Worm (Caenorhabditis elegans) whole organism, early embryonic: ENCODE data around the gene gpd-1.

ENCODE experiments used
- B0310.2 ChIP-seq: sonication (generic microtip); optimal IDR thresholded peaks from 2 replicates; lab custom pipeline; 2016; ENCODE audit warnings: mild to moderate bottlenecking, missing genetic modification characterization, missing compliant biosample characterization
- F13C5.2 ChIP-seq: sonication (generic microtip); optimal IDR thresholded peaks from 2 replicates; lab custom pipeline; 2017; ENCODE audit warnings: mild to moderate bottlenecking, missing genetic modification characterization, inconsistent platforms, missing compliant biosample characterization
- aly-1 ChIP-seq: sonication (generic microtip); optimal IDR thresholded peaks from 2 replicates; lab custom pipeline; 2016; ENCODE audit warnings: missing genetic modification characterization, missing compliant biosample characterization
- ama-1 ChIP-seq: fragments of 150-350 bp; optimal IDR thresholded peaks from 2 replicates; lab custom pipeline; 2014
- ceh-13 ChIP-seq: fragments of 200-800 bp; sonication (Bioruptor generic); optimal IDR thresholded peaks from 2 replicates; lab custom pipeline; 2018; ENCODE audit warnings: mild to moderate bottlenecking, missing genetic modification characterization, missing compliant biosample characterization
- ceh-36 ChIP-seq: sonication (generic microtip); optimal IDR thresholded peaks from 2 replicates; lab custom pipeline; 2016; ENCODE audit warnings: missing genetic modification characterization, inconsistent platforms, missing compliant biosample characterization
- ets-7 ChIP-seq: sonication (generic microtip); optimal IDR thresholded peaks from 2 replicates; lab custom pipeline; 2016; ENCODE audit warnings: missing genotype, missing genetic modification characterization, missing compliant biosample characterization
- flt-1 ChIP-seq: fragments of 200-800 bp; sonication (Bioruptor generic); IDR thresholded peaks from 2 replicates; pipeline ENCODE4 v1.3.6; 2022; ENCODE audit warnings: missing genetic modification characterization, missing compliant biosample characterization
- hmbx-1 ChIP-seq: sonication (generic microtip); optimal IDR thresholded peaks from 2 replicates; lab custom pipeline; 2016; ENCODE audit warnings: mild to moderate bottlenecking, missing genetic modification characterization, missing compliant biosample characterization
- hmg-4 ChIP-seq: fragments of 200-800 bp; sonication (Bioruptor generic); optimal IDR thresholded peaks from 2 replicates; lab custom pipeline; 2018; ENCODE audit warnings: mild to moderate bottlenecking, missing genetic modification characterization, missing compliant biosample characterization
- hnd-1 ChIP-seq: sonication (generic microtip); optimal IDR thresholded peaks from 2 replicates; lab custom pipeline; 2016; ENCODE audit warnings: missing genetic modification characterization, missing compliant biosample characterization
- pes-1 ChIP-seq: fragments of 200-800 bp; sonication (Bioruptor generic); IDR thresholded peaks from 2 replicates; pipeline ENCODE4 v1.3.6; 2022; ENCODE audit warnings: missing genetic modification reagents, missing genetic modification characterization, missing compliant biosample characterization
- scrt-1 ChIP-seq: fragments of 200-800 bp; sonication (Bioruptor generic); IDR thresholded peaks from 2 replicates; pipeline ENCODE4 v1.3.6; 2022; ENCODE audit warnings: missing genetic modification characterization, missing compliant biosample characterization
- sea-1 ChIP-seq: fragments of 200-800 bp; sonication (Bioruptor generic); conservative IDR thresholded peaks from 2 replicates; pipeline ENCODE4 v1.3.6; 2022; ENCODE audit warnings: missing genetic modification characterization, missing compliant biosample characterization
- tbx-11 ChIP-seq: fragments of 200-800 bp; sonication (Bioruptor generic); IDR thresholded peaks from 2 replicates; pipeline ENCODE4 v1.3.6; 2022; ENCODE audit warnings: missing genetic modification characterization, missing compliant biosample characterization
- tbx-37 ChIP-seq: fragments of 200-800 bp; sonication (Bioruptor generic); conservative IDR thresholded peaks from 2 replicates; pipeline ENCODE4 v1.3.6; 2022; ENCODE audit warnings: missing genetic modification reagents, missing genetic modification characterization, missing compliant biosample characterization
- tra-4 ChIP-seq: sonication (generic microtip); optimal IDR thresholded peaks from 2 replicates; lab custom pipeline; 2017; ENCODE audit warnings: missing genetic modification characterization, missing compliant biosample characterization

gpd-1 gene

DNA sequence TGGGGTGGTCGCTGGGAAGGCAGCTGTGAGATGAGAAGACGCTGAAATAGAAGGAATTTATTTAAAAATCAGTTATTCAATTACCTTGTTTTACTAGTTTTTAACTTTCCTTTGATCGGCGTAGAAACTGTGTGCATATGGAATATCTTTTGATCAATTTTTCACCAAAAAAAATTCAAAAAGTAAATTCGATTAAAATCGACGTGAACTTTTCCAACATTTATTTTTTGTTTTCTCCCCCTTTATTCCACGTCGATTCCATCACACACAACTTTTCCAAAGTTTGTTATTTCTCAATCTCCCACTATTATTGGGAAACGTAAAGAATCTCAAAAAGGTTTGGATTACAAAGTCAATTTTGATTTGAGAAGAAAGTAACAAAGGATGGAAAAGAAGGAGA, 33.4 kb upstream of the gpd-1 start, which contains the start of gene C07E3.4:
C07E3.4 (plus strand) TSS at position 301 of the 400 bp plus-strand sequence.
- TF ChIP-seq ceh-36 (tag; lab: Kevin White, UChicago) (no peak), ets-7 (tag; lab: Kevin White, UChicago) (no peak), hmbx-1 (tag; lab: Kevin White, UChicago) (no peak), sea-1 (GFP tag; lab: Robert Waterston, UW) (no peak), F13C5.2 (tag; lab: Kevin White, UChicago) (no peak), aly-1 (tag; lab: Kevin White, UChicago) (no peak), pes-1 (GFP tag; lab: Robert Waterston, UW) (no peak), hmg-4 (GFP tag; lab: Kevin White, UChicago) (no peak), tbx-37 (GFP tag; lab: Robert Waterston, UW) (no peak)

DNA sequence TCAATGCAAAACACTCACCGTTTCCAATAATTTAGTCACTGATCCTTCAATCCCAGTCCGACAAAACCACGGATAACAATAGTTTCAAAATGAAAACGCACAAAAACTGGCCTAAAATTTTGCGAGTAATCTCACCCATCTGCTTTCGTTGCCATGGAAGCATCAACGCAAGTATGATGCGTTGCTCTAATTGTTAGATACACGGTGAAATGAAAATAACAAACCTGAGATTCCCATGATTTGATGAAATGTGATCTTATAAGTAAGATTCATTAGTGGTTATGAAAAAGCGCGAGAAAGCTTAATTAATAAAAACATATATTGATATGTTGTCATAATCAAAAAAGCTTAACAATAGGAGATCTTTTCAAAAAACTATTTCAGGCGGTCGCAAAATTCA, 26.7 kb upstream of the gpd-1 start, which contains the start of gene ceh-57:
ceh-57 (minus strand) TSS at position 95 of the 400 bp plus-strand sequence.
- TF ChIP-seq ceh-13 (no peak), ama-1 (peak; percentile 65)

DNA sequence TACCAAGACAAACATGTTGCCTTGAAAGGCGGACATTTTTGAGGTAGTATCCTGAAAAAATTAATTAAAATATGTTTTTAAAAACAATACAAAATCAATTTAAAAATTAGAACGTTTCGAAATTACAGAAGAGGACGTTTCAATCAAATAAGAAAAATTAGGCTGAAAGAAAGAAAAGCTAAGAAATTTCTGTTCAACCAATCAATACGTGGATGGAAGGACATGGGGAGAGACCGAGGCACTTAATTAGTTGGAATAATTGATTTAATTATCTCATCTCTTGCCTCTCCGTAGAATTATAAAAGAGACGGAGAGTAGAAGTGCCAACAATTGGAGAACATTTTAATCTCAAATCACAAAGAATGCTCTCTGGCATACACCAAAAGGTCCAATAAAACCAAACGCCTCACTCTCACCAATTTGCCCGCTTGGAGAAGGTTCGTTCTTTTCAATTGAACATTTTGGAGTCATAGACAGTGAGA, 24.3 kb upstream of the gpd-1 start, which contains the start of gene ceh-58:
ceh-58 (minus strand) TSS at position 51 of the 482 bp plus-strand sequence.
- TF ChIP-seq tbx-37 (GFP tag; lab: Robert Waterston, UW): no peak
- TF ChIP-seq ets-7 (tag; lab: Kevin White, UChicago): no peak
- TF ChIP-seq scrt-1 (GFP tag; lab: Robert Waterston, UW): no peak
- TF ChIP-seq aly-1 (tag; lab: Kevin White, UChicago): no peak
- no peak for TF ChIP-seq pes-1 (GFP tag; lab: Robert Waterston, UW)
- no peak for TF ChIP-seq ceh-36 (tag; lab: Kevin White, UChicago)
- no peak for TF ChIP-seq ceh-13
- no peak for TF ChIP-seq B0310.2
- TF ChIP-seq flt-1 (GFP tag; lab: Robert Waterston, UW): no peak
- TF ChIP-seq sea-1 (GFP tag; lab: Robert Waterston, UW): no peak
- TF ChIP-seq tbx-11 (GFP tag; lab: Robert Waterston, UW): no peak
- no peak for TF ChIP-seq hnd-1 (tag; lab: Kevin White, UChicago)
- TF ChIP-seq F13C5.2 (tag; lab: Kevin White, UChicago): no peak
- TF ChIP-seq ama-1: no peak
- TF ChIP-seq hmbx-1 (tag; lab: Kevin White, UChicago): no peak
- TF ChIP-seq hmg-4 (GFP tag; lab: Kevin White, UChicago): no peak
- TF ChIP-seq tra-4: no peak

DNA sequence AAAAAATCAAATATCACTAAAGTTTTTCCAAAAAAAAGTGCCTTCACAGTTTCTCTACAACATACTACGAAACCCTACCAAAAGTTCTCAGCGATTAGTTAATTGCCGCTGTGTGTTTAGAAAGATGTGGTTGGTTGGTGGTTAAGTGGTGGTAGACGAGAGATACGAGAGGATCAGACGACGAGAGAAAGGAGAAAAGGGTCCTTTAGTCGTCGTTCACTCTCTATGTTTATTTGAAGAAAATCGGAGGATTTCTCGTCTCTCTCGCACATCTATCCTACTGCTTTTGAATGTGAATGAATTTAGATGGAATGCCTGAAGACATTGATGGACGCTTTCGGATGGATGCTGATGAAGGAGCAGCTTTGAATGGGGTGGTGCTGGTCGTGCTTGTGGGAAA, 23.1 kb upstream of the gpd-1 start:
- peak; percentile 72 for TF ChIP-seq hmg-4 (GFP tag; lab: Kevin White, UChicago)
- no peak for TF ChIP-seq ceh-13
- TF ChIP-seq sea-1 (GFP tag; lab: Robert Waterston, UW): no peak
- TF ChIP-seq tra-4: no peak
- TF ChIP-seq hnd-1 (tag; lab: Kevin White, UChicago): no peak
- no peak for TF ChIP-seq pes-1 (GFP tag; lab: Robert Waterston, UW)
- TF ChIP-seq F13C5.2 (tag; lab: Kevin White, UChicago): peak; percentile 33
- no peak; the same call in 1 of the 2 replicates for TF ChIP-seq flt-1 (GFP tag; lab: Robert Waterston, UW)
- no peak for TF ChIP-seq aly-1 (tag; lab: Kevin White, UChicago)
- TF ChIP-seq ets-7 (tag; lab: Kevin White, UChicago): no peak

DNA sequence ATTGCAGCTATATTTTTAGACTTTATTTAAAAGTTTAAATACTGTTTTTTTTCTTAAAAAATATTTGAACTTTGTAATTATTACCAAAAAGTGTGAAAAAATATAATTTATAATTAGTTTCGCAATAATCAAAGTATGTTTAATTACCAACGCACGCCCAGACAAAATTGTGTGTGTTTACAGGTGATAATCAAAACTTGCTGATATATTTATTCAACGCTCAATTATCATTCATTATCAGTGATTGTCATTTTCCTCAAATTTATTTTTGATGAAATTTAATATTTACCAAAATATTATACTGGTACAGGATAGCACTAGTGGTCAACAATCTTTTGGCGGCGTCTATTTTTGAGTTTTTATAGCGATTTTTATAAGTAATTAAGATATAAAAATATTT, 20.9 kb upstream of the gpd-1 start:
- no peak for TF ChIP-seq ceh-36 (tag; lab: Kevin White, UChicago)
- no peak for TF ChIP-seq aly-1 (tag; lab: Kevin White, UChicago)
- no peak for TF ChIP-seq B0310.2
- TF ChIP-seq hnd-1 (tag; lab: Kevin White, UChicago): no peak
- no peak for TF ChIP-seq ceh-13

DNA sequence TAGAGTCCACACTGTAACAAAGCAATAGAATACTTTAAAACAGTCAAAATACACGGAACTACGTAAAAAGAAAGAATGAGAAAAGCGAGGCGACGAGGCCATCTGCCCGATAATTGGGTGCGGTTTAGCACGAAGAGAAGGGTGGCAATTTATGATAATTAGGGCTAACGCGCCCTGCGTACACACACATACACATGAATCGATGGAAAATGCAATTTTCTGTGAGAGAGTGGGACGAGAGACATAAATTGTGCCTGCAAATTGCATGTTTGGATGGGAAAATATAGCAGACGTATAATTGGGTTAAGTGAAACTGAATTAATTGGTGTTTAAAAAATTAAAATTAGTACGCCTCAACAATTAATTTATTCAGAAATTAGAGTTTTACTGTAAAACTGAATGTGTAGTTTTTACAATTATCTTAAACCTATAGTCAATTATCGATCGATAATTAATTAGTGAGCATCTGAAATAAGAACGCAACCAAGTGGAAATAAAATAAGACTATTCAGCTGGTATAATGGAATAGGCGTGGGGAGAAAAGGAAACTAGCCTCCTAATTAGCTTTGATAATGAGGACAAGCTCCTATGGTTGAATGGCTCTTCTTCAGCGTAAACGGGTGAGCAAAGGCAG, 20.3 kb upstream of the gpd-1 start:
- TF ChIP-seq hnd-1 (tag; lab: Kevin White, UChicago) (no peak), pes-1 (GFP tag; lab: Robert Waterston, UW) (no peak), hmg-4 (GFP tag; lab: Kevin White, UChicago) (no peak), hmbx-1 (tag; lab: Kevin White, UChicago) (no peak), F13C5.2 (tag; lab: Kevin White, UChicago) (no peak), tra-4 (no peak)

DNA sequence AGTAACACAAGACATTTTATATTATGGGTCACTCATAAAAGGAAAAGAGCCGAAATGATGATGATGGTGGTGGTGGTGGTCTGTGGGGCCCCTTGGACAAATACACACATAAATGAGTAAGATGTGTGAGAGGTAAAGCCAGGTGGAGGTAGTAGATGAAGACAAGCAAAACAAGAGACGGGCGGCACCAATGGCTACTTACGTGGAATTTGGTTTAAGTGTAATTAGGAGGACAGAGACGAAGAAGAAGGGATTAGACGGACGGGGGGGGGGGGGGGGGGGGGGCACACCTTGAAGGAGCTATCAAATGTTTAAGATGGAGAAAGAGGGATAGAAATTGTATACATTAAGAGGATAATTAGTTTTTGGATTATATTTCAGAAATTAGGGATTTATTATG, 19.2 kb upstream of the gpd-1 start:
- TF ChIP-seq hmg-4 (GFP tag; lab: Kevin White, UChicago) (peak; percentile 7), tra-4 (no peak), hmbx-1 (tag; lab: Kevin White, UChicago) (no peak), tbx-37 (GFP tag; lab: Robert Waterston, UW) (no peak), ceh-36 (tag; lab: Kevin White, UChicago) (peak; percentile 50), aly-1 (tag; lab: Kevin White, UChicago) (no peak), tbx-11 (GFP tag; lab: Robert Waterston, UW) (no peak), scrt-1 (GFP tag; lab: Robert Waterston, UW) (no peak)

DNA sequence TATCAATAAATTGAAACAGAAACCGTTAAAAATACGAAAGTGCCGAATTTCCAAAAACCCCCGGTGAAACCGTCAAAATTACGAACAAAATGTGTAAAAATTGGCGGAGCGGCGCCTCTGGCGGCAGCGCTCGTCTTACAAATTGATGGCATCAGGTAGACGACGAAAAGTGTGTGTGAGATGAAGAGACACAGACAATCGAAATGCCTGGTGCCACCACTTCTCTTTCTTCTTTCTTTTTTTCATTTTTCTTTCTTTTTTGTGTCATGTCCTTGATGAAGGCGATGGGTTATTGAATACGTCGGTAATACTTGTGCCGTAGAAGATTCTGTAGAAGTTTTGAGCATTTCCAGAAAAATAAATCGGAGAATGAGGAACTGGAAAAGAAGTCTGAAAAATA, 16.0 kb upstream of the gpd-1 start:
- TF ChIP-seq ceh-13: no peak
- no peak for TF ChIP-seq aly-1 (tag; lab: Kevin White, UChicago)
- no peak for TF ChIP-seq sea-1 (GFP tag; lab: Robert Waterston, UW)
- TF ChIP-seq hnd-1 (tag; lab: Kevin White, UChicago): no peak
- no peak for TF ChIP-seq flt-1 (GFP tag; lab: Robert Waterston, UW)
- TF ChIP-seq hmg-4 (GFP tag; lab: Kevin White, UChicago): no peak
- no peak for TF ChIP-seq ets-7 (tag; lab: Kevin White, UChicago)
- no peak for TF ChIP-seq scrt-1 (GFP tag; lab: Robert Waterston, UW)
- TF ChIP-seq tbx-11 (GFP tag; lab: Robert Waterston, UW): no peak
- TF ChIP-seq ceh-36 (tag; lab: Kevin White, UChicago): no peak
- TF ChIP-seq F13C5.2 (tag; lab: Kevin White, UChicago): no peak
- TF ChIP-seq tra-4: no peak
- TF ChIP-seq hmbx-1 (tag; lab: Kevin White, UChicago): no peak
- no peak for TF ChIP-seq ama-1
- TF ChIP-seq tbx-37 (GFP tag; lab: Robert Waterston, UW): no peak
- TF ChIP-seq pes-1 (GFP tag; lab: Robert Waterston, UW): no peak
- no peak for TF ChIP-seq B0310.2
